Worm (Caenorhabditis elegans) whole organism, L4 larva: ENCODE measurements around the gene lrch-1.

Experiments
- F37D6.2 ChIP-seq: sonication (generic microtip); optimal IDR thresholded peaks from 2 replicates; lab custom pipeline; 2016; ENCODE audit warnings: mild to moderate bottlenecking, missing genetic modification characterization, missing compliant biosample characterization
- F49E8.2 ChIP-seq: sonication (generic microtip); optimal IDR thresholded peaks from 2 replicates; lab custom pipeline; 2016; ENCODE audit warnings: missing compliant biosample characterization, mild to moderate bottlenecking, missing genetic modification characterization, borderline replicate concordance
- R02D3.7 ChIP-seq: fragments of 150-350 bp; sonication (generic microtip); optimal IDR thresholded peaks from 3 replicates; lab custom pipeline; 2014; ENCODE audit warnings: missing biosample characterization, missing genetic modification characterization
- T20F7.1 ChIP-seq: fragments of 200-800 bp; sonication (Bioruptor generic); optimal IDR thresholded peaks from 2 replicates; lab custom pipeline; 2018; ENCODE audit warnings: mild to moderate bottlenecking, missing genetic modification characterization, missing compliant biosample characterization
- T26A8.4 ChIP-seq: fragments of 200-800 bp; sonication (Bioruptor generic); IDR thresholded peaks from 2 replicates; pipeline ENCODE4 v1.3.6; 2022; ENCODE audit warnings: missing genetic modification characterization, missing compliant biosample characterization
- Y105C5A.15 ChIP-seq: fragments of 200-800 bp; sonication (Bioruptor generic); IDR thresholded peaks from 2 replicates; pipeline ENCODE4 v1.3.6; 2022; ENCODE audit warnings: missing genetic modification characterization, missing compliant biosample characterization
- ama-1 ChIP-seq: fragments of 150-350 bp; optimal IDR thresholded peaks from 2 replicates; lab custom pipeline; 2014; ENCODE audit warnings: inconsistent platforms, mixed read lengths
- ceh-20 ChIP-seq: fragments of 200-800 bp; sonication (Bioruptor generic); IDR thresholded peaks from 2 replicates; pipeline ENCODE4 v1.3.6; 2022; ENCODE audit warnings: missing genetic modification reagents, missing genetic modification characterization, missing compliant biosample characterization
- ceh-44 ChIP-seq: fragments of 200-800 bp; sonication (Bioruptor generic); IDR thresholded peaks from 2 replicates; pipeline ENCODE4 v1.3.6; 2022; ENCODE audit warnings: missing genetic modification reagents, missing genetic modification characterization, missing compliant biosample characterization
- ceh-62 ChIP-seq: sonication (generic microtip); optimal IDR thresholded peaks from 2 replicates; lab custom pipeline; 2017; ENCODE audit warnings: missing biosample characterization, missing genetic modification characterization
- ceh-82 ChIP-seq: sonication (generic microtip); optimal IDR thresholded peaks from 2 replicates; lab custom pipeline; 2017; ENCODE audit warnings: missing biosample characterization, missing genetic modification characterization
- ces-1 ChIP-seq: fragments of 150-350 bp; sonication (generic microtip); optimal IDR thresholded peaks from 4 replicates; lab custom pipeline; 2014; ENCODE audit warnings: missing biosample characterization, missing genetic modification reagents, missing genetic modification characterization
- cey-2 ChIP-seq: sonication (generic microtip); optimal IDR thresholded peaks from 3 replicates; lab custom pipeline; 2017; ENCODE audit warnings: missing genetic modification characterization, mild to moderate bottlenecking, missing compliant biosample characterization, antibody characterized with exemption, borderline replicate concordance; ENCODE audit not compliant: insufficient read depth
- ctbp-1 ChIP-seq: fragments of 200-800 bp; sonication (Bioruptor generic); IDR thresholded peaks from 2 replicates; pipeline ENCODE4 v1.3.6; 2022; ENCODE audit warnings: missing genetic modification reagents, missing genetic modification characterization, missing compliant biosample characterization
- dmd-9 ChIP-seq: fragments of 200-800 bp; sonication (Bioruptor generic); IDR thresholded peaks from 2 replicates; pipeline ENCODE4 v1.3.6; 2022; ENCODE audit warnings: missing genetic modification reagents, missing genetic modification characterization, missing compliant biosample characterization
- dpl-1 ChIP-seq: fragments of 150-350 bp; optimal IDR thresholded peaks from 2 replicates; lab custom pipeline; 2014; ENCODE audit warnings: missing biosample characterization, missing genetic modification reagents, missing genetic modification characterization
- dve-1 ChIP-seq: sonication (generic microtip); optimal IDR thresholded peaks from 2 replicates; lab custom pipeline; 2017; ENCODE audit warnings: antibody characterized with exemption, mild to moderate bottlenecking, missing genetic modification characterization, missing compliant biosample characterization; ENCODE audit not compliant: insufficient read depth
- egl-43 ChIP-seq: fragments of 200-800 bp; sonication (Bioruptor generic); IDR thresholded peaks from 2 replicates; pipeline ENCODE4 v1.3.6; 2022; ENCODE audit warnings: missing genetic modification reagents, missing genetic modification characterization, missing compliant biosample characterization
- fkh-10 ChIP-seq: fragments of 150-350 bp; optimal IDR thresholded peaks from 2 replicates; lab custom pipeline; 2014; ENCODE audit warnings: missing biosample characterization, missing genetic modification reagents, missing genetic modification characterization
- fos-1 ChIP-seq: fragments of 150-350 bp; optimal IDR thresholded peaks from 2 replicates; lab custom pipeline; 2014; ENCODE audit warnings: missing biosample characterization, missing genetic modification characterization
- hlh-11 ChIP-seq: fragments of 200-800 bp; sonication (Bioruptor generic); optimal IDR thresholded peaks from 2 replicates; lab custom pipeline; 2018; ENCODE audit warnings: mild to moderate bottlenecking, missing genetic modification characterization, missing compliant biosample characterization
- hlh-30 ChIP-seq: sonication (generic microtip); optimal IDR thresholded peaks from 2 replicates; lab custom pipeline; 2017; ENCODE audit warnings: antibody characterized with exemption, mild to moderate bottlenecking, missing genetic modification characterization, missing compliant biosample characterization; ENCODE audit not compliant: insufficient read depth
- hmg-1.1 ChIP-seq: fragments of 200-800 bp; sonication (Bioruptor generic); IDR thresholded peaks from 2 replicates; pipeline ENCODE4 v1.3.6; 2022; ENCODE audit warnings: missing genetic modification reagents, missing genetic modification characterization, missing compliant biosample characterization
- jun-1 ChIP-seq: fragments of 150-350 bp; optimal IDR thresholded peaks from 2 replicates; lab custom pipeline; 2014; ENCODE audit warnings: missing biosample characterization, missing genetic modification reagents, missing genetic modification characterization
- lim-7 ChIP-seq: fragments of 200-800 bp; sonication (Bioruptor generic); IDR thresholded peaks from 2 replicates; pipeline ENCODE4 v1.3.6; 2022; ENCODE audit warnings: missing genetic modification characterization, missing compliant biosample characterization
- lin-1 ChIP-seq: fragments of 200-800 bp; sonication (Bioruptor generic); IDR thresholded peaks from 2 replicates; pipeline ENCODE4 v1.3.6; 2022; ENCODE audit warnings: missing genetic modification reagents, missing genetic modification characterization, missing compliant biosample characterization
- lin-13 ChIP-seq: fragments of 150-350 bp; optimal IDR thresholded peaks from 2 replicates; lab custom pipeline; 2014; ENCODE audit warnings: missing biosample characterization, missing genetic modification reagents, missing genetic modification characterization
- lin-15B ChIP-seq: fragments of 150-350 bp; sonication (generic microtip); optimal IDR thresholded peaks from 3 replicates; lab custom pipeline; 2014; ENCODE audit warnings: missing biosample characterization, missing genetic modification characterization
- lin-29 ChIP-seq: fragments of 200-800 bp; sonication (Bioruptor generic); IDR thresholded peaks from 2 replicates; pipeline ENCODE4 v1.3.6; 2022; ENCODE audit warnings: missing genetic modification reagents, missing genetic modification characterization, missing compliant biosample characterization
- lir-3 ChIP-seq: sonication (generic microtip); optimal IDR thresholded peaks from 2 replicates; lab custom pipeline; 2016; ENCODE audit warnings: mild to moderate bottlenecking, missing genetic modification characterization, missing compliant biosample characterization
- lsy-2 ChIP-seq, 2 experiments: fragments of 150-350 bp in 1 of 2; sonication (generic microtip) in 1 of 2; optimal IDR thresholded peaks; 2 replicates each; lab custom pipeline; 2014 to 2017; ENCODE audit warnings: missing biosample characterization in 2 of 2, missing genetic modification characterization in 2 of 2
- madf-9 ChIP-seq: fragments of 200-800 bp; sonication (Bioruptor generic); conservative IDR thresholded peaks from 2 replicates; pipeline ENCODE4 v1.3.6; 2022; ENCODE audit warnings: missing genetic modification reagents, missing genetic modification characterization, missing compliant biosample characterization
- mdt-29 ChIP-seq: fragments of 200-800 bp; sonication (Bioruptor generic); IDR thresholded peaks from 2 replicates; pipeline ENCODE4 v1.3.6; 2022; ENCODE audit warnings: missing genetic modification reagents, missing genetic modification characterization, missing compliant biosample characterization
- mes-2 ChIP-seq: sonication (generic microtip); optimal IDR thresholded peaks from 2 replicates; lab custom pipeline; 2016; ENCODE audit warnings: missing genotype, mild to moderate bottlenecking, missing genetic modification characterization, missing compliant biosample characterization; ENCODE audit not compliant: poor library complexity, severe bottlenecking
- nhr-10 ChIP-seq: fragments of 150-350 bp; optimal IDR thresholded peaks from 2 replicates; lab custom pipeline; 2014; ENCODE audit warnings: missing biosample characterization, missing genetic modification characterization
- nhr-11 ChIP-seq: fragments of 150-350 bp; optimal IDR thresholded peaks from 2 replicates; lab custom pipeline; 2014; ENCODE audit warnings: missing biosample characterization, missing genetic modification characterization
- nhr-28 ChIP-seq: fragments of 150-350 bp; optimal IDR thresholded peaks from 2 replicates; lab custom pipeline; 2014; ENCODE audit warnings: missing biosample characterization, missing genetic modification characterization
- nhr-41 ChIP-seq: fragments of 200-800 bp; sonication (Bioruptor generic); IDR thresholded peaks from 2 replicates; pipeline ENCODE4 v1.3.6; 2022; ENCODE audit warnings: missing genetic modification reagents, missing genetic modification characterization, missing compliant biosample characterization
- nhr-42 ChIP-seq: fragments of 200-800 bp; sonication (Bioruptor generic); IDR thresholded peaks from 2 replicates; pipeline ENCODE4 v1.3.6; 2022; ENCODE audit warnings: missing genetic modification characterization, missing compliant biosample characterization
- nhr-48 ChIP-seq: sonication (generic microtip); optimal IDR thresholded peaks from 2 replicates; lab custom pipeline; 2016; ENCODE audit warnings: mild to moderate bottlenecking, missing genetic modification characterization, missing compliant biosample characterization
- nhr-76 ChIP-seq: fragments of 150-350 bp; optimal IDR thresholded peaks from 2 replicates; lab custom pipeline; 2014; ENCODE audit warnings: missing biosample characterization, missing genetic modification characterization
- nhr-77 ChIP-seq: fragments of 150-350 bp; optimal IDR thresholded peaks from 2 replicates; lab custom pipeline; 2014; ENCODE audit warnings: missing biosample characterization, missing genetic modification characterization
- sdz-12 ChIP-seq: fragments of 200-800 bp; sonication (Bioruptor generic); optimal IDR thresholded peaks from 2 replicates; lab custom pipeline; 2018; ENCODE audit warnings: mild to moderate bottlenecking, missing genetic modification characterization, missing compliant biosample characterization
- snpc-1.2 ChIP-seq: fragments of 200-800 bp; sonication (Bioruptor generic); IDR thresholded peaks from 2 replicates; pipeline ENCODE4 v1.3.6; 2022; ENCODE audit warnings: missing genetic modification reagents, missing genetic modification characterization, missing compliant biosample characterization
- snpc-4 ChIP-seq: fragments of 150-350 bp; optimal IDR thresholded peaks from 2 replicates; lab custom pipeline; 2014; ENCODE audit warnings: missing biosample characterization, missing genetic modification characterization
- spr-3 ChIP-seq: fragments of 200-800 bp; sonication (Bioruptor generic); optimal IDR thresholded peaks from 2 replicates; lab custom pipeline; 2018; ENCODE audit warnings: mild to moderate bottlenecking, missing genetic modification characterization, missing compliant biosample characterization
- tag-97 ChIP-seq: fragments of 200-800 bp; sonication (Bioruptor generic); IDR thresholded peaks from 2 replicates; pipeline ENCODE4 v1.3.6; 2022; ENCODE audit warnings: missing genetic modification characterization, missing compliant biosample characterization
- tra-1 ChIP-seq: fragments of 200-800 bp; sonication (Bioruptor generic); IDR thresholded peaks from 2 replicates; pipeline ENCODE4 v1.3.6; 2022; ENCODE audit warnings: missing genetic modification reagents, missing genetic modification characterization, missing compliant biosample characterization
- zag-1 ChIP-seq: fragments of 150-350 bp; optimal IDR thresholded peaks from 2 replicates; lab custom pipeline; 2014; ENCODE audit warnings: missing biosample characterization, missing genetic modification characterization
- zfp-2 ChIP-seq: sonication (generic microtip); optimal IDR thresholded peaks from 2 replicates; lab custom pipeline; 2016; ENCODE audit warnings: mild to moderate bottlenecking, missing genetic modification characterization, missing compliant biosample characterization
- zip-11 ChIP-seq: fragments of 200-800 bp; sonication (Bioruptor generic); IDR thresholded peaks from 2 replicates; pipeline ENCODE4 v1.3.6; 2022; ENCODE audit warnings: missing genetic modification characterization, missing compliant biosample characterization
- zip-2 ChIP-seq: fragments of 150-350 bp; optimal IDR thresholded peaks from 2 replicates; lab custom pipeline; 2014; ENCODE audit warnings: missing biosample characterization, missing genetic modification characterization

lrch-1 gene

DNA sequence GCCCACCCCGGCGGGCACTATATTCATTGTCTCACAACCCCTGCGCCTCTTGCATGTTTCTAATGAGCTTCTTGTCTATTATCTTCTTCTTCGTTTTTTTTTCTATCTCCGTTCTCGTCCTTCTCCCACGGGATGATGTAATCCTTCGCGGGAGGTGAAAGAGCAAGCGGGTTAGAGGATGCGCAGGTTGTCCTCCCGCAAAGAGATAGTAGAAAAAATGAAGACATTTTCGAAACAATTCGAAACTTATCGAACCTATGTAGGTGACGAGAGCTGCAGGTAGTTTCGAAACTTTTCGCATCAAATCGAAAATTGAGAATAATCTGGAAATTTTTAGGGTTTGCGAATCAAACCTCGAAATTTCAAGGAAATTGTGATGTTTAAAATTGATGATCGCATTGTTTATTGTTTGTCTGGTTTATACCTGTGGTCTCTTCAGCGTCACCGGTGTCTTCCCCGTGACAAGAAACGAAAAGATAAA lies 33.9 kb upstream of the lrch-1 start (continued):
- no peak for TF ChIP-seq cey-2 (tag; lab: Kevin White, UChicago)
- no peak for TF ChIP-seq mdt-29 (GFP tag; lab: Robert Waterston, UW)
- TF ChIP-seq nhr-11 (tag; lab: Kevin White, UChicago): no peak
- no peak for TF ChIP-seq Y105C5A.15
- no peak for TF ChIP-seq nhr-42
- TF ChIP-seq nhr-41 (GFP tag; lab: Robert Waterston, UW): peak; percentile 41; the same call in 1 of the 2 replicates
- TF ChIP-seq lin-29: no peak
- TF ChIP-seq nhr-76 (tag; lab: Kevin White, UChicago): no peak
- peak; percentile 23 for TF ChIP-seq lin-13 (GFP tag; lab: Kevin White, UChicago)
- no peak for TF ChIP-seq zip-11 (GFP tag; lab: Robert Waterston, UW)
- TF ChIP-seq ces-1: no peak
- no peak for TF ChIP-seq lim-7
- no peak for TF ChIP-seq lir-3 (tag; lab: Kevin White, UChicago)
- TF ChIP-seq nhr-77 (tag; lab: Kevin White, UChicago): no peak
- no peak for TF ChIP-seq T26A8.4 (GFP tag; lab: Robert Waterston, UW)
- peak; percentile 16 for TF ChIP-seq dve-1 (tag; lab: Kevin White, UChicago)
- no peak for TF ChIP-seq zip-2 (tag; lab: Kevin White, UChicago)
- peak; percentile 32 for TF ChIP-seq mes-2 (tag; lab: Kevin White, UChicago)
- TF ChIP-seq ctbp-1 (GFP tag; lab: Robert Waterston, UW): no peak
- TF ChIP-seq F49E8.2: no peak
- 0 out of 2 replicates have a peak, but pooled peaks have one; percentile 38 for TF ChIP-seq hmg-1.1 (GFP tag; lab: Robert Waterston, UW)
- no peak for TF ChIP-seq snpc-1.2 (GFP tag; lab: Robert Waterston, UW)
- TF ChIP-seq tag-97 (GFP tag; lab: Robert Waterston, UW): no peak
- TF ChIP-seq sdz-12 (GFP tag; lab: Kevin White, UChicago): no peak
- no peak for TF ChIP-seq R02D3.7 (tag; lab: Kevin White, UChicago)
- no peak for TF ChIP-seq F37D6.2 (tag; lab: Kevin White, UChicago)
- no peak for TF ChIP-seq snpc-4 (tag; lab: Kevin White, UChicago)
- no peak for TF ChIP-seq dpl-1 (GFP tag; lab: Kevin White, UChicago)
- no peak for TF ChIP-seq egl-43 (GFP tag; lab: Robert Waterston, UW)
- peak; percentile 77 for TF ChIP-seq hlh-11 (tag; lab: Kevin White, UChicago)
- TF ChIP-seq zag-1: no peak
- TF ChIP-seq zfp-2 (tag; lab: Kevin White, UChicago): no peak
- TF ChIP-seq dmd-9 (GFP tag; lab: Robert Waterston, UW): no peak
- no peak for TF ChIP-seq fkh-10
- TF ChIP-seq nhr-48: peak; percentile 65
- no peak for TF ChIP-seq ceh-82 (tag; lab: Kevin White, UChicago)
- TF ChIP-seq madf-9: no peak
- peak; percentile 72 for TF ChIP-seq nhr-28 (tag; lab: Kevin White, UChicago)
- peak; percentile 71 for TF ChIP-seq tra-1 (GFP tag; lab: Robert Waterston, UW)
- TF ChIP-seq ceh-44 (GFP tag; lab: Robert Waterston, UW): no peak
- TF ChIP-seq ama-1 (lab: Kevin White, UChicago): no peak
- TF ChIP-seq lin-15B (tag; lab: Kevin White, UChicago): no peak
- TF ChIP-seq fos-1: no peak
- no peak for TF ChIP-seq ceh-62 (tag; lab: Kevin White, UChicago)
- TF ChIP-seq T20F7.1: no peak
- TF ChIP-seq hlh-30 (tag; lab: Kevin White, UChicago): peak; percentile 54
- TF ChIP-seq lin-1 (GFP tag; lab: Robert Waterston, UW): no peak
- peak; percentile 61 for TF ChIP-seq nhr-10 (tag; lab: Kevin White, UChicago)
- TF ChIP-seq jun-1 (tag; lab: Kevin White, UChicago): no peak
- TF ChIP-seq spr-3 (GFP tag; lab: Kevin White, UChicago): no peak
- TF ChIP-seq lsy-2 (tag; optimal IDR thresholded peaks at IDR 0.05; lab: Kevin White, UChicago): peak in 1 of 2 experiments; percentile 31
- TF ChIP-seq ceh-20: 0 out of 2 replicates have a peak, but pooled peaks have one; percentile 23
